Fruit fly (Drosophila melanogaster): ENCODE results near the gene CG14717.

Gene CG14717

DNA sequence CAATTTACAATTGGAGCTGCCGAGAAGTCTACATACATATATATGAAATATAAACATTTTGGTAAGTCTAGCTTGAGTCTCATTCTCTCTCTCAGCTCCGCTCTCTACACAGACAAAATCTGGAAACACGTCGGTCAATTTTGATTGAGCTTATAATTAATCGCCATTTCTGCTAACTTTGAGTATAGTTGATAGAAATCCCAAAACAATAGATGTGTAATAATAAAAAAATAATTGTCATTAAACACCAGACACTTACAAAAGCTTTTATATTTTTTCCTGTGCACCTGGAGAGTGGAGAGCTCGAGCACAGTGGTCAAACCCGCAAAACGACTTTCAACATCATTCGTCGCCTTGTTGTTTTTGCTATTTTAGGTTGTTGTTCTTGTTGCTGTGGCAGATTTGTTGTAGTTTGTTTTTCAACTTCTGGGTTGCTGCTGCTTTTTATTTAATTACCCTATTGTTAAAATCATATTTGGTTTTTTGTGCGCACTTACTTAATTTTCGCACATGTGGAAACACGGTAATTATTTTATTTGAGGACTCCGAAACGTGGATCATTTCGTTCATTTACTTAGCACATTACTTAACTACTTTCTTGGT, 39.6 kb upstream of the CG14717 start (continued):
- TF ChIP-seq CG2678 (tag; optimal IDR thresholded peaks at IDR 0.05) (peak; percentile 98), CG15073 (GFP tag; optimal IDR thresholded peaks at IDR 0.05) (peak; percentile 71), cg (GFP tag; optimal IDR thresholded peaks at IDR 0.05) (no peak), Chrac-16 (GFP tag; optimal IDR thresholded peaks at IDR 0.05) (peak; percentile 96), CG6175 (GFP tag; IDR thresholded peaks at IDR 0.05) (peak; percentile 96), CG14050 (GFP tag; IDR thresholded peaks at IDR 0.05) (peak; percentile 95), bbx (GFP tag; IDR thresholded peaks at IDR 0.05; ENCODE audit: partially characterized antibody) (no peak), Gsc (GFP tag; IDR thresholded peaks at IDR 0.05) (peak; percentile 87), sob (GFP tag; IDR thresholded peaks at IDR 0.05) (peak; percentile 97), Sin3A (optimal IDR thresholded peaks at IDR 0.05) (no peak), CTCF (GFP tag; optimal IDR thresholded peaks at IDR 0.05) (peak; percentile 53), Kr (GFP tag; optimal IDR thresholded peaks at IDR 0.05) (no peak), Lpt (GFP tag; optimal IDR thresholded peaks at IDR 0.05) (no peak), CG18619 (GFP tag; optimal IDR thresholded peaks at IDR 0.05) (peak; percentile 94), CG15269 (tag; optimal IDR thresholded peaks at IDR 0.05) (peak; percentile 98), Rx (GFP tag; IDR thresholded peaks at IDR 0.05) (peak; percentile 84), CG6254 (GFP tag; optimal IDR thresholded peaks at IDR 0.05) (peak; percentile 84), CG17612 (GFP tag; IDR thresholded peaks at IDR 0.05) (peak; percentile 94), CG34422 (GFP tag; IDR thresholded peaks at IDR 0.05) (peak; percentile 97), CG1233 (GFP tag; optimal IDR thresholded peaks at IDR 0.05) (peak; percentile 95), NFAT (GFP tag; IDR thresholded peaks at IDR 0.05) (peak; percentile 98), Usf (GFP tag; optimal IDR thresholded peaks at IDR 0.05) (peak; percentile 84), CG7928 (GFP tag; optimal IDR thresholded peaks at IDR 0.05) (peak; percentile 78), tll (GFP tag; optimal IDR thresholded peaks at IDR 0.05) (no peak), E2f2 (GFP tag; IDR thresholded peaks at IDR 0.05) (peak; percentile 83), aop (GFP tag; IDR thresholded peaks at IDR 0.05) (peak; percentile 83), Hr3 (GFP tag; optimal IDR thresholded peaks at IDR 0.05) (peak; percentile 92), CG12659 (GFP tag; optimal IDR thresholded peaks at IDR 0.05) (peak; percentile 98), Dref (GFP tag; IDR thresholded peaks at IDR 0.05) (peak; percentile 39), sisA (GFP tag; IDR thresholded peaks at IDR 0.05) (peak; percentile 96), CHES-1-like (GFP tag; optimal IDR thresholded peaks at IDR 0.05) (peak; percentile 92), CG8388 (GFP tag; optimal IDR thresholded peaks at IDR 0.05) (peak; percentile 96), CG3847 (GFP tag; IDR thresholded peaks at IDR 0.05) (peak; percentile 97), Jarid2 (GFP tag; optimal IDR thresholded peaks at IDR 0.05) (peak; percentile 63), Ssrp (tag; optimal IDR thresholded peaks at IDR 0.05) (peak; percentile 94), insv (GFP tag; optimal IDR thresholded peaks at IDR 0.05) (peak; percentile 37 to 51), CG10321 (GFP tag; IDR thresholded peaks at IDR 0.05) (peak; percentile 82), CG8924 (tag; optimal IDR thresholded peaks at IDR 0.05) (peak; percentile 97), amos (GFP tag; IDR thresholded peaks at IDR 0.05; ENCODE audit: partially characterized antibody) (no peak), prd (optimal IDR thresholded peaks at IDR 0.05) (no peak), prd (GFP tag; IDR thresholded peaks at IDR 0.05) (peak; percentile 96), chn (GFP tag; optimal IDR thresholded peaks at IDR 0.05) (peak; percentile 97), gce (GFP tag; IDR thresholded peaks at IDR 0.05) (peak; percentile 95), Hr78 (GFP tag; optimal IDR thresholded peaks at IDR 0.05) (peak in 1 of 2 experiments; percentile 77), danr (GFP tag; IDR thresholded peaks at IDR 0.05) (peak; percentile 92), Lim3 (GFP tag; IDR thresholded peaks at IDR 0.05) (peak; percentile 89), Lhr (GFP tag; optimal IDR thresholded peaks at IDR 0.05) (peak; percentile 84), pum (GFP tag; optimal IDR thresholded peaks at IDR 0.05) (peak; percentile 93), CG10267 (tag; optimal IDR thresholded peaks at IDR 0.05) (peak; percentile 91), CG15601 (tag; optimal IDR thresholded peaks at IDR 0.05) (peak; percentile 94), gro (GFP tag; optimal IDR thresholded peaks at IDR 0.05) (peak; percentile 97)
